Fruit fly (Drosophila melanogaster) whole organism, adult: Measurements from ENCODE around the gene Spn28F.

Experiments
- CG5204 ChIP-seq: fragments of 200-800 bp; sonication (Bioruptor generic); optimal IDR thresholded peaks from 2 replicates; lab custom pipeline; 2016; ENCODE audit warnings: missing biosample characterization, missing genetic modification characterization
- tj ChIP-seq: fragments of 200-800 bp; sonication (Bioruptor generic); optimal IDR thresholded peaks from 3 replicates; lab custom pipeline; 2017; ENCODE audit warnings: missing biosample characterization, mild to moderate bottlenecking, missing genetic modification characterization, moderate library complexity

DNA sequence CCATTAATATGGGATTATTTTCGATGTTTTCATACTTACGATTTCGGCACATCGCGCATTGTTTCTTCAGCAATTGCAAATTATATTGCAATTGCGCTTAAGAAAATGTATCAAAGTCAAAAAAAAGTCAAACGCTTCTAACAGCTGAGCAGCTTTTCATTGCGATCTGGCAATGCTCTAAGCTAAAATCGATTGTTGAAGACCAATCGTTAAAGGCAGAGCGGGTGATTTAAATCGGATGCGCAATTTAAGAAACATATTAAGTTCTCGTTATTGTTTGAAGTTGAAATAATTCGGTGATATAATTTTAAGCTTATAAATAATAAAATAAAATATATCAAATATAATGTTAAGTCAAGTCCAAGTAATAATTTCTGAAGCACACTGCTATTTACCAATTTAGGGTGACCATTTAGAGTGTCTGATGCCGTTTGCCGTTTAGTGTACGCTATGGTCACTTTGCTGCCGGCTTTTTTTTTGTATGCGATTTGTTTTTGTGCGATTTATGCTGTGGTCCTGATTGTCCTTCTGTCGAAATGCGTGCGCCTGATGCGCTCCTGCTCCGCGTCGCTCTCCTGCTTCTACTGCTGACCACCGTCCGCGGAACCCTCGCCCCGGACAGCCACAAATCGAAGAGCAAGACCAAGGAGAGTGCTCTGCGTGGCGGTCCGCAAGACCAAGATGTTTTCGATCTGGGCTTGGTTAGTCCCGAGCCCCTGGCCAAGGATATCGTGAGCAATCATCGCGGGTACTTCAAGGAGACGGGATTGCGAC lies 44.7 kb downstream of the Spn28F start, which contains the start of the genes CG8475 and CG8460:
- TF ChIP-seq tj (GFP tag; lab: Kevin White, UChicago) (no peak), CG5204 (GFP tag; lab: Kevin White, UChicago) (no peak)
